Worm (Caenorhabditis elegans) whole organism, early embryonic: ENCODE data around the gene srg-6.

Experiments
- B0310.2 ChIP-seq: sonication (generic microtip); optimal IDR thresholded peaks from 2 replicates; lab custom pipeline; 2016; ENCODE audit warnings: mild to moderate bottlenecking, missing genetic modification characterization, missing compliant biosample characterization
- F13C5.2 ChIP-seq: sonication (generic microtip); optimal IDR thresholded peaks from 2 replicates; lab custom pipeline; 2017; ENCODE audit warnings: mild to moderate bottlenecking, missing genetic modification characterization, inconsistent platforms, missing compliant biosample characterization
- aly-1 ChIP-seq: sonication (generic microtip); optimal IDR thresholded peaks from 2 replicates; lab custom pipeline; 2016; ENCODE audit warnings: missing genetic modification characterization, missing compliant biosample characterization
- ama-1 ChIP-seq: fragments of 150-350 bp; optimal IDR thresholded peaks from 2 replicates; lab custom pipeline; 2014
- ceh-13 ChIP-seq: fragments of 200-800 bp; sonication (Bioruptor generic); optimal IDR thresholded peaks from 2 replicates; lab custom pipeline; 2018; ENCODE audit warnings: mild to moderate bottlenecking, missing genetic modification characterization, missing compliant biosample characterization
- ceh-36 ChIP-seq: sonication (generic microtip); optimal IDR thresholded peaks from 2 replicates; lab custom pipeline; 2016; ENCODE audit warnings: missing genetic modification characterization, inconsistent platforms, missing compliant biosample characterization
- ets-7 ChIP-seq: sonication (generic microtip); optimal IDR thresholded peaks from 2 replicates; lab custom pipeline; 2016; ENCODE audit warnings: missing genotype, missing genetic modification characterization, missing compliant biosample characterization
- hmbx-1 ChIP-seq: sonication (generic microtip); optimal IDR thresholded peaks from 2 replicates; lab custom pipeline; 2016; ENCODE audit warnings: mild to moderate bottlenecking, missing genetic modification characterization, missing compliant biosample characterization
- hmg-4 ChIP-seq: fragments of 200-800 bp; sonication (Bioruptor generic); optimal IDR thresholded peaks from 2 replicates; lab custom pipeline; 2018; ENCODE audit warnings: mild to moderate bottlenecking, missing genetic modification characterization, missing compliant biosample characterization
- pes-1 ChIP-seq: fragments of 200-800 bp; sonication (Bioruptor generic); IDR thresholded peaks from 2 replicates; pipeline ENCODE4 v1.3.6; 2022; ENCODE audit warnings: missing genetic modification reagents, missing genetic modification characterization, missing compliant biosample characterization
- tbx-11 ChIP-seq: fragments of 200-800 bp; sonication (Bioruptor generic); IDR thresholded peaks from 2 replicates; pipeline ENCODE4 v1.3.6; 2022; ENCODE audit warnings: missing genetic modification characterization, missing compliant biosample characterization
- tbx-37 ChIP-seq: fragments of 200-800 bp; sonication (Bioruptor generic); conservative IDR thresholded peaks from 2 replicates; pipeline ENCODE4 v1.3.6; 2022; ENCODE audit warnings: missing genetic modification reagents, missing genetic modification characterization, missing compliant biosample characterization
- tra-4 ChIP-seq: sonication (generic microtip); optimal IDR thresholded peaks from 2 replicates; lab custom pipeline; 2017; ENCODE audit warnings: missing genetic modification characterization, missing compliant biosample characterization

ce11 chrIII:6303114-6303647, 37.4 kb upstream of the srg-6 start, which contains the start of gene F47D12.9:
- TF ChIP-seq hmbx-1 (tag; lab: Kevin White, UChicago) (no peak), pes-1 (no peak), ceh-13 (GFP tag; lab: Kevin White, UChicago) (no peak), tra-4 (no peak), ceh-36 (tag; lab: Kevin White, UChicago) (no peak), ama-1 (lab: Kevin White, UChicago) (no peak), ets-7 (tag; lab: Kevin White, UChicago) (no peak), F13C5.2 (tag; lab: Kevin White, UChicago) (no peak), hmg-4 (no peak), aly-1 (tag; lab: Kevin White, UChicago) (no peak), tbx-11 (GFP tag; lab: Robert Waterston, UW) (no peak), tbx-37 (GFP tag; lab: Robert Waterston, UW) (no peak), B0310.2 (tag; lab: Kevin White, UChicago) (no peak)
